Fruit fly (Drosophila melanogaster) S2 (cell line): Measurements from ENCODE around the gene CG32240.

ENCODE experiments used
- CG8478 ChIP-seq: fragments of >200 bp; optimal IDR thresholded peaks from 2 replicates; lab custom pipeline; 2018
- CTCF ChIP-seq, 2 experiments: fragments of >200 bp; optimal IDR thresholded peaks; 2 replicates each; lab custom pipeline; 2018

DNA sequence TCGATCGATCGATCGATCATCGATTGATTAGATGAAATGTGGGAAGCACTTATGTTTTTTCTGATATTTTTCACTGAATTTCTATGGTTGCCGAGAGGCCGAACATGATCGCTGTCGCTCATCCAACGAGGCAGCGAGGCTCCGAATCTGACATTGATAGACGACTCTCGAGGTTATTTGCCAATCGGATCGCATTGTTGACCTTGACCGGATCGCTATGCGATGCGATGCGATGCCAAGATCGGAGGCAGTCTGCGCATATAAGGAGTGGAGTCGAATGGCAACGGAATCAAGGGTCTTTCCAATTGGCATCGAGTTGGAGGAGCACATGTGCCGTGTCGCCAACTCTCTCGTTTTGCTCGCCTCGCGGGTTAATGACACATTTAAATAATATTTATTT, 41.2 kb downstream of the CG32240 start:
- TF ChIP-seq CTCF (optimal IDR thresholded peaks at IDR 0.05; lab: Kevin White, UChicago) (no peak), CG8478 (lab: Kevin White, UChicago) (no peak)
